Worm (Caenorhabditis elegans): Measurements from ENCODE around the gene math-49.
"Not testable (repeated sequence)": the region's sequence is repeated elsewhere in the genome, so short reads cannot be mapped to it uniquely, and the experiment has no call there.

DNA sequence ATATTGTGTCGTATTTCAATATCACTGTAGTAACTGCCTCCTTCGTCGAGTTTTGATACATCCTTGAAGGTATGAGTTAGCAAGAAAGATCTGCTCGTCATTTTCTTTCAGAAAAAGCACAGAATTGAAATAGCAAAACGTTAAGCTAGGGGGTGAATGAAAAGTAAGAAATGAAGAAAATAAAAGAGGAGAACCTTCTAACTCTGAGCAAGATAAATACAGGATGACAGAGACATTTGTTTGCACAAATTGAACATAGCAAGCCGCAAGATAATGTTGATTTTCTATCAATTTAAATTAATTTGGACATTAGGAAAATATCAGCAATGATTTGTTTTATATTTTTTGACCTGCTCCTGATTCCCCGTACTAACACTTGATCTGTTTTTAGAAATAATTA lies at the start of gene math-49:
- TF ChIP-seq nfya-1 (tag; optimal IDR thresholded peaks at IDR 0.05); pha-2 (tag; optimal IDR thresholded peaks at IDR 0.05); T23F11.4 (GFP tag; optimal IDR thresholded peaks at IDR 0.05); unc-3 (GFP tag; conservative IDR thresholded peaks at IDR 0.05); unc-3 (tag; optimal IDR thresholded peaks at IDR 0.05); lim-6 (tag; optimal IDR thresholded peaks at IDR 0.05); fax-1 (tag; optimal IDR thresholded peaks at IDR 0.05); F13H6.1 (tag; optimal IDR thresholded peaks at IDR 0.05); pqm-1 (tag; optimal IDR thresholded peaks at IDR 0.05); ama-1 (optimal IDR thresholded peaks at IDR 0.05); elt-2 (tag; optimal IDR thresholded peaks at IDR 0.05); unc-55 (GFP tag; optimal IDR thresholded peaks at IDR 0.05); nhr-11 (tag; optimal IDR thresholded peaks at IDR 0.05); rnt-1 (tag; optimal IDR thresholded peaks at IDR 0.05): not testable (repeated sequence)

Measured in whole organism, late embryonic.